Fruit fly (Drosophila melanogaster) whole organism: ENCODE measurements around the gene Cks85A.

Experiments
- Dll ChIP-seq: fragments of >200 bp; optimal IDR thresholded peaks from 2 replicates; lab custom pipeline; 2017
- pan ChIP-seq: fragments of >200 bp; optimal IDR thresholded peaks from 2 replicates; lab custom pipeline; 2017

DNA sequence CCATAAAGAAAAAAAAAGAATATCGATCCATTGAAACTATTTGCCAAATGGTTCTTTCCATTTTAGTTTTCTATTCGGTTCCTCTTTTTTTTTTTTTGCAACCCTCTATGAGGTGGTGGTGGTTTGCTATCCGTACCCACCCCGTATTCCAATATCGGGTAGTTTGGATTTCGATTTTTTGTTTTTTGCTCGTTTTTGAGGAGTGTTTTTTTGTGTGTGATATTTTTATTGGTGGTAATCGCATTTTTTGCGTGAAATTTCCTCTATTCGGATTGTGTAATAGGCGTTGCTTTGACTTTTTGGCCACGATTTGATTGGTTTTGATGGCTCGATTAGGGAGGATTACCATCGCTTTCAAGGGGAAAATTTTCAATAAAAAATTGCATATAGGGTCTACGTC, 31.8 kb downstream of the Cks85A start:
- TF ChIP-seq pan (lab: Kevin White, UChicago) (no peak), Dll (no peak)
